Worm (Caenorhabditis elegans) whole organism, L3 larva: ENCODE data around the gene nhr-236.

ENCODE experiments used
- R02D3.7 ChIP-seq: fragments of 150-350 bp; optimal IDR thresholded peaks from 2 replicates; lab custom pipeline; 2014; ENCODE audit warnings: missing biosample characterization, missing genetic modification characterization
- ZK546.5 ChIP-seq: sonication (generic microtip); optimal IDR thresholded peaks from 2 replicates; lab custom pipeline; 2017; ENCODE audit warnings: missing biosample characterization, missing genetic modification characterization
- ama-1 ChIP-seq: fragments of 150-350 bp; optimal IDR thresholded peaks from 2 replicates; lab custom pipeline; 2018
- ceh-16 ChIP-seq: sonication (generic microtip); optimal IDR thresholded peaks from 2 replicates; lab custom pipeline; 2017; ENCODE audit warnings: missing biosample characterization, missing genetic modification characterization
- ceh-28 ChIP-seq: fragments of 150-350 bp; optimal IDR thresholded peaks from 2 replicates; lab custom pipeline; 2014; ENCODE audit warnings: missing biosample characterization, missing genetic modification reagents, missing genetic modification characterization
- ceh-82 ChIP-seq: fragments of 150-350 bp; optimal IDR thresholded peaks from 2 replicates; lab custom pipeline; 2014; ENCODE audit warnings: missing biosample characterization, missing genetic modification characterization
- ceh-9 ChIP-seq: sonication (generic microtip); optimal IDR thresholded peaks from 2 replicates; lab custom pipeline; 2018; ENCODE audit warnings: missing biosample characterization, missing genetic modification characterization
- daf-12 ChIP-seq: fragments of 150-350 bp; optimal IDR thresholded peaks from 2 replicates; lab custom pipeline; 2014; ENCODE audit warnings: missing biosample characterization, missing genetic modification reagents, missing genetic modification characterization
- egl-5 ChIP-seq: fragments of 150-350 bp; optimal IDR thresholded peaks from 2 replicates; lab custom pipeline; 2017; ENCODE audit warnings: missing biosample characterization, missing genetic modification reagents, missing genetic modification characterization, inconsistent platforms
- elt-1 ChIP-seq: fragments of 150-350 bp; optimal IDR thresholded peaks from 2 replicates; lab custom pipeline; 2014; ENCODE audit warnings: missing biosample characterization, missing genetic modification characterization
- elt-2 ChIP-seq: sonication (generic microtip); optimal IDR thresholded peaks from 2 replicates; lab custom pipeline; 2016; ENCODE audit warnings: missing genetic modification reagents, mild to moderate bottlenecking, missing genetic modification characterization, missing compliant biosample characterization
- eor-1 ChIP-seq, 2 experiments: fragments of 150-350 bp; optimal IDR thresholded peaks; 2 replicates each; lab custom pipeline; 2014 to 2018; ENCODE audit warnings: missing biosample characterization in 2 of 2, missing genetic modification characterization in 2 of 2
- fkh-10 ChIP-seq: sonication (generic microtip); optimal IDR thresholded peaks from 2 replicates; lab custom pipeline; 2017; ENCODE audit warnings: missing biosample characterization, missing genetic modification reagents, missing genetic modification characterization
- fkh-2 ChIP-seq: fragments of 150-350 bp; optimal IDR thresholded peaks from 2 replicates; lab custom pipeline; 2014; ENCODE audit warnings: missing biosample characterization, missing genetic modification reagents, missing genetic modification characterization
- fos-1 ChIP-seq: fragments of 150-350 bp; optimal IDR thresholded peaks from 2 replicates; lab custom pipeline; 2014; ENCODE audit warnings: missing biosample characterization, missing genetic modification characterization
- hmg-11 ChIP-seq: sonication (generic microtip); optimal IDR thresholded peaks from 2 replicates; lab custom pipeline; 2016; ENCODE audit warnings: missing genetic modification characterization, missing compliant biosample characterization
- jun-1 ChIP-seq: fragments of 150-350 bp; optimal IDR thresholded peaks from 2 replicates; lab custom pipeline; 2014; ENCODE audit warnings: missing biosample characterization, missing genetic modification reagents, missing genetic modification characterization
- lin-15B ChIP-seq: fragments of 150-350 bp; optimal IDR thresholded peaks from 2 replicates; lab custom pipeline; 2014; ENCODE audit warnings: missing biosample characterization, missing genetic modification characterization
- lin-39 ChIP-seq: fragments of 150-350 bp; optimal IDR thresholded peaks from 2 replicates; lab custom pipeline; 2018; ENCODE audit warnings: missing biosample characterization, missing genetic modification reagents, missing genetic modification characterization
- lsy-12 ChIP-seq: sonication (generic microtip); optimal IDR thresholded peaks from 2 replicates; lab custom pipeline; 2016; ENCODE audit warnings: mild to moderate bottlenecking, missing genetic modification characterization, missing compliant biosample characterization
- mdl-1 ChIP-seq: fragments of 150-350 bp; optimal IDR thresholded peaks from 2 replicates; lab custom pipeline; 2014; ENCODE audit warnings: missing biosample characterization, missing genetic modification characterization
- mml-1 ChIP-seq: fragments of 150-350 bp; sonication (generic microtip); optimal IDR thresholded peaks from 3 replicates; lab custom pipeline; 2014; ENCODE audit warnings: missing biosample characterization, missing genetic modification characterization
- nfya-1 ChIP-seq: sonication (generic microtip); optimal IDR thresholded peaks from 2 replicates; lab custom pipeline; 2017; ENCODE audit warnings: missing genetic modification characterization, mild to moderate bottlenecking, missing compliant biosample characterization, antibody characterized with exemption, moderate library complexity; ENCODE audit not compliant: insufficient read depth
- nhr-11 ChIP-seq: fragments of 150-350 bp; optimal IDR thresholded peaks from 2 replicates; lab custom pipeline; 2014; ENCODE audit warnings: missing biosample characterization, missing genetic modification characterization
- nhr-12 ChIP-seq: fragments of 150-350 bp; optimal IDR thresholded peaks from 2 replicates; lab custom pipeline; 2014; ENCODE audit warnings: missing biosample characterization, missing genetic modification characterization
- nhr-23 ChIP-seq: fragments of 150-350 bp; optimal IDR thresholded peaks from 2 replicates; lab custom pipeline; 2014; ENCODE audit warnings: missing biosample characterization, missing genetic modification reagents, missing genetic modification characterization
- nhr-237 ChIP-seq: fragments of 150-350 bp; optimal IDR thresholded peaks from 2 replicates; lab custom pipeline; 2014; ENCODE audit warnings: missing biosample characterization, missing genetic modification characterization
- nhr-25 ChIP-seq: sonication (generic microtip); optimal IDR thresholded peaks from 2 replicates; lab custom pipeline; 2017; ENCODE audit warnings: missing biosample characterization, missing genetic modification characterization
- nhr-28 ChIP-seq: fragments of 150-350 bp; optimal IDR thresholded peaks from 2 replicates; lab custom pipeline; 2014; ENCODE audit warnings: missing biosample characterization, missing genetic modification characterization
- nhr-43 ChIP-seq: sonication (generic microtip); optimal IDR thresholded peaks from 2 replicates; lab custom pipeline; 2016; ENCODE audit warnings: mild to moderate bottlenecking, missing genetic modification characterization, missing compliant biosample characterization; ENCODE audit not compliant: poor library complexity, severe bottlenecking
- nhr-76 ChIP-seq: fragments of 150-350 bp; sonication (generic microtip); optimal IDR thresholded peaks from 5 replicates; lab custom pipeline; 2014; ENCODE audit warnings: missing biosample characterization, missing genetic modification characterization
- pha-4 ChIP-seq: fragments of 150-350 bp; optimal IDR thresholded peaks from 2 replicates; lab custom pipeline; 2014; ENCODE audit warnings: missing biosample characterization, missing genetic modification reagents, missing genetic modification characterization
- pqm-1 ChIP-seq: fragments of 150-350 bp; optimal IDR thresholded peaks from 2 replicates; lab custom pipeline; 2017; ENCODE audit warnings: missing biosample characterization, missing genetic modification characterization, inconsistent platforms
- sea-2 ChIP-seq: fragments of 150-350 bp; sonication (generic microtip); optimal IDR thresholded peaks from 4 replicates; lab custom pipeline; 2014; ENCODE audit warnings: missing biosample characterization, missing genetic modification reagents, missing genetic modification characterization
- skn-1 ChIP-seq: fragments of 150-350 bp; optimal IDR thresholded peaks from 2 replicates; lab custom pipeline; 2014; ENCODE audit warnings: missing biosample characterization, missing genetic modification characterization
- snpc-4 ChIP-seq: fragments of 150-350 bp; optimal IDR thresholded peaks from 2 replicates; lab custom pipeline; 2014; ENCODE audit warnings: missing biosample characterization, missing genetic modification characterization
- tbx-2 ChIP-seq: sonication (generic microtip); optimal IDR thresholded peaks from 2 replicates; lab custom pipeline; 2016; ENCODE audit warnings: mild to moderate bottlenecking, missing genetic modification characterization, missing compliant biosample characterization
- unc-39 ChIP-seq: sonication (generic microtip); optimal IDR thresholded peaks from 4 replicates; lab custom pipeline; 2017; ENCODE audit warnings: missing biosample characterization, missing genetic modification characterization
- unc-62 ChIP-seq: fragments of 150-350 bp; sonication (generic microtip); optimal IDR thresholded peaks from 4 replicates; lab custom pipeline; 2014; ENCODE audit warnings: missing biosample characterization, missing genetic modification reagents, missing genetic modification characterization
- zag-1 ChIP-seq: fragments of 150-350 bp; optimal IDR thresholded peaks from 2 replicates; lab custom pipeline; 2014; ENCODE audit warnings: missing biosample characterization, missing genetic modification characterization
- ztf-11 ChIP-seq: fragments of 150-350 bp; optimal IDR thresholded peaks from 2 replicates; lab custom pipeline; 2014; ENCODE audit warnings: missing biosample characterization, missing genetic modification characterization
- ztf-4 ChIP-seq: fragments of 150-350 bp; optimal IDR thresholded peaks from 2 replicates; lab custom pipeline; 2014; ENCODE audit warnings: missing biosample characterization, missing genetic modification characterization

Gene nhr-236

ce11 chrIV:2316796-2317195 is 12.6 kb downstream of the nhr-236 start:
- TF ChIP-seq pha-4 (no peak), nhr-23 (tag; lab: Kevin White, UChicago) (peak; percentile 53), unc-62 (GFP tag; lab: Kevin White, UChicago) (no peak), ztf-4 (tag; lab: Kevin White, UChicago) (no peak), ama-1 (lab: Kevin White, UChicago) (peak; percentile 47), elt-2 (tag; lab: Kevin White, UChicago) (peak; percentile 75), fos-1 (tag; lab: Kevin White, UChicago) (no peak), R02D3.7 (no peak), jun-1 (tag; lab: Kevin White, UChicago) (peak; percentile 27), ceh-82 (tag; lab: Kevin White, UChicago) (no peak), nhr-76 (tag; lab: Kevin White, UChicago) (no peak), tbx-2 (tag; lab: Kevin White, UChicago) (no peak), egl-5 (tag; lab: Kevin White, UChicago) (no peak), nhr-43 (tag; lab: Kevin White, UChicago) (no peak), lsy-12 (tag; lab: Kevin White, UChicago) (no peak), elt-1 (tag; lab: Kevin White, UChicago) (no peak), fkh-2 (tag; lab: Kevin White, UChicago) (no peak), nhr-11 (tag; lab: Kevin White, UChicago) (no peak), snpc-4 (tag; lab: Kevin White, UChicago) (peak; percentile 56), lin-15B (tag; lab: Kevin White, UChicago) (peak; percentile 95), mdl-1 (tag; lab: Kevin White, UChicago) (no peak), nhr-28 (tag; lab: Kevin White, UChicago) (no peak), skn-1 (tag; lab: Kevin White, UChicago) (no peak), lin-39 (tag; lab: Kevin White, UChicago) (peak; percentile 69), ceh-16 (no peak), hmg-11 (tag; lab: Kevin White, UChicago) (peak; percentile 85), fkh-10 (GFP tag; lab: Kevin White, UChicago) (no peak), zag-1 (no peak), ceh-9 (tag; lab: Kevin White, UChicago) (no peak), eor-1 (tag; optimal IDR thresholded peaks at IDR 0.05; lab: Kevin White, UChicago) (no peak), ztf-11 (tag; lab: Kevin White, UChicago) (no peak), ceh-28 (no peak), pqm-1 (tag; lab: Kevin White, UChicago) (peak; percentile 71), nfya-1 (peak; percentile 79), nhr-25 (peak; percentile 34), ZK546.5 (tag; lab: Kevin White, UChicago) (no peak), nhr-12 (tag; lab: Kevin White, UChicago) (no peak), unc-39 (no peak), nhr-237 (tag; lab: Kevin White, UChicago) (no peak)

- no peak for TF ChIP-seq nfya-1
Measured at ce11 chrIV:2316273-2316672, 13.2 kb downstream of the nhr-236 start, which contains the start of gene Y38F2AL.12. TSS of gene Y38F2AL.12 (plus strand) at chrIV:2316573.

DNA sequence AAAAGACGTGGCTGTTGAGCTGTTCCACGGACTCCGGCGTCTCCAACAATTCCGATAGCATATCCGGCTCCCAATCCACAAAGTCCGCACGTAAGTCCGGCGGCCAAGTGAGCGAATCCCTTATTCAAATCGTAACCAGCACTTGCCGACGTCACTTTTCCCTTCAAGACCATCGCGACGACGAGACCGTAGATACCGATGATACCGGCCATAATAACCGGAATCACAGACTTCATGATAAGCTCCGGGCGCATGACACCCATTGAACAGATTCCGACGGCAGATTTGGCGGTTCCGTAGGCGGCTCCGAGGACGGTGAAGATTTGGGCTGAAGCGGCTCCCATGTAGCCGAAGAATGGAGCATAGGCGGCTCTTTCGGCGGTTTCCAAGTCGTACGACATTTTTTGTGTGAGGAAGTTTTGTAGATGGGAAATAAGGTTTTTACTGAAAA is 13.9 kb downstream of the nhr-236 start, which contains the start of gene vha-3:
vha-3 (minus strand) TSS at position 401 of the 451 bp plus-strand sequence.
- TF ChIP-seq nhr-25 (no peak), lin-15B (tag; lab: Kevin White, UChicago) (no peak), ama-1 (lab: Kevin White, UChicago) (peak; percentile 48)

ce11 chrIV:2314862-2315261 is 14.6 kb downstream of the nhr-236 start:
- peak; percentile 52 for TF ChIP-seq pqm-1 (tag; lab: Kevin White, UChicago)
- TF ChIP-seq lin-39 (tag; lab: Kevin White, UChicago) = no peak
- TF ChIP-seq ceh-82 (tag; lab: Kevin White, UChicago) = no peak
- no peak for TF ChIP-seq hmg-11 (tag; lab: Kevin White, UChicago)
- TF ChIP-seq nhr-25 = no peak
- TF ChIP-seq mml-1 = no peak
- TF ChIP-seq sea-2 (GFP tag; lab: Kevin White, UChicago) = no peak
- no peak for TF ChIP-seq unc-39
- no peak for TF ChIP-seq egl-5 (tag; lab: Kevin White, UChicago)
- no peak for TF ChIP-seq jun-1 (tag; lab: Kevin White, UChicago)
- TF ChIP-seq daf-12 (tag; lab: Kevin White, UChicago) = no peak
- no peak for TF ChIP-seq lin-15B (tag; lab: Kevin White, UChicago)
- TF ChIP-seq nhr-237 (tag; lab: Kevin White, UChicago) = no peak
- no peak for TF ChIP-seq eor-1 (tag; optimal IDR thresholded peaks at IDR 0.05; lab: Kevin White, UChicago)
- TF ChIP-seq ceh-28 = peak; percentile 84
